Worm (Caenorhabditis elegans) whole organism, late embryonic: ENCODE data around the gene spl-1.
A peak's percentile ranks its signal among the peaks of the same experiment; 100 is the strongest.

Experiments used
- C08G9.2 ChIP-seq: sonication (generic microtip); optimal IDR thresholded peaks from 2 replicates; lab custom pipeline; 2016; ENCODE audit warnings: mild to moderate bottlenecking, missing genetic modification characterization, moderate library complexity, missing compliant biosample characterization
- ama-1 ChIP-seq: fragments of 150-350 bp; optimal IDR thresholded peaks from 2 replicates; lab custom pipeline; 2014
- ceh-6 ChIP-seq: fragments of 200-800 bp; sonication (Bioruptor generic); optimal IDR thresholded peaks from 2 replicates; lab custom pipeline; 2018; ENCODE audit warnings: mild to moderate bottlenecking, missing genetic modification characterization, missing compliant biosample characterization
- dve-1 ChIP-seq: sonication (generic microtip); optimal IDR thresholded peaks from 2 replicates; lab custom pipeline; 2017; ENCODE audit warnings: antibody characterized with exemption, mild to moderate bottlenecking, missing genetic modification characterization, missing compliant biosample characterization
- fkh-10 ChIP-seq: fragments of 150-350 bp; optimal IDR thresholded peaks from 2 replicates; lab custom pipeline; 2014; ENCODE audit warnings: missing biosample characterization, missing genetic modification reagents, missing genetic modification characterization
- nhr-11 ChIP-seq: fragments of 150-350 bp; optimal IDR thresholded peaks from 2 replicates; lab custom pipeline; 2014; ENCODE audit warnings: missing biosample characterization, missing genetic modification characterization
- npax-4 ChIP-seq: sonication (generic microtip); optimal IDR thresholded peaks from 2 replicates; lab custom pipeline; 2016; ENCODE audit warnings: missing genetic modification characterization, missing compliant biosample characterization
- pha-2 ChIP-seq: sonication (generic microtip); optimal IDR thresholded peaks from 2 replicates; lab custom pipeline; 2017; ENCODE audit warnings: mild to moderate bottlenecking, missing genetic modification characterization, missing compliant biosample characterization
- rnt-1 ChIP-seq: sonication (generic microtip); optimal IDR thresholded peaks from 2 replicates; lab custom pipeline; 2016; ENCODE audit warnings: missing genetic modification characterization, missing compliant biosample characterization
- sox-4 ChIP-seq: sonication (generic microtip); optimal IDR thresholded peaks from 2 replicates; lab custom pipeline; 2017; ENCODE audit warnings: mild to moderate bottlenecking, missing genetic modification characterization, inconsistent platforms, missing compliant biosample characterization
- syd-9 ChIP-seq: sonication (generic microtip); optimal IDR thresholded peaks from 2 replicates; lab custom pipeline; 2016; ENCODE audit warnings: mild to moderate bottlenecking, missing genetic modification characterization, moderate library complexity, missing compliant biosample characterization
- tbx-2 ChIP-seq: sonication (generic microtip); optimal IDR thresholded peaks from 2 replicates; lab custom pipeline; 2016; ENCODE audit warnings: missing genetic modification characterization, missing compliant biosample characterization
- ttx-3 ChIP-seq: sonication (generic microtip); optimal IDR thresholded peaks from 2 replicates; lab custom pipeline; 2016; ENCODE audit warnings: missing genetic modification reagents, missing genetic modification characterization, missing compliant biosample characterization
- unc-86 ChIP-seq: sonication (generic microtip); optimal IDR thresholded peaks from 2 replicates; lab custom pipeline; 2016; ENCODE audit warnings: missing genetic modification characterization, missing compliant biosample characterization

DNA sequence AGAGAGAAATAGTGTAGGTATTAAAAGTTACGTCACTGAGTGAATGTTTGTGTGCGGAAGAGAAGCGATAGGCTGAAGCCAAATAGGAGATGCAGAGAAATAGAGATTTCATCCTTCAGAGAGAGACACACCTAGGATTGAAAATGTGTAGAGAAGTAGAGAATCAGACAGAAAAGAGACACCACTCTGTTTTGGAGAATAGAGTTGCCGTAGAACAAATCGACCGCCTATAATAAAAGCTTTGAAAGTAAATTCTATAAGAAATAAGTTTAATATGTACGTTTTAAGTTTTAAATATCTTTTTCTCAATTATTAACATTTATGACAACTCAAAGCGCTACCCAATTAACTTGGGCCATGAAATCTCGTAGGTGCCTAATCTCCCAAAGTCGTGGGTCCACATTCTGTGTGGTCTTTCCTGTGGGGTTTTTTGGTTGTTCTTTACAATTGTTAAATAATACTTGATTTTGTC lies 27.5 kb upstream of the spl-1 start, which contains the start of gene T07A9.12:
- no peak for TF ChIP-seq ama-1 (lab: Kevin White, UChicago)
- peak; percentile 56 for TF ChIP-seq unc-86 (tag; lab: Kevin White, UChicago)
- peak; percentile 91 for TF ChIP-seq tbx-2 (tag; lab: Kevin White, UChicago)
- TF ChIP-seq dve-1 (tag; lab: Kevin White, UChicago) = no peak
- no peak for TF ChIP-seq fkh-10 (GFP tag; lab: Kevin White, UChicago)
- TF ChIP-seq ceh-6 (GFP tag; lab: Kevin White, UChicago) = no peak
- TF ChIP-seq sox-4 (tag; lab: Kevin White, UChicago) = no peak
- peak; percentile 26 for TF ChIP-seq ttx-3 (tag; lab: Kevin White, UChicago)
- TF ChIP-seq syd-9 = peak; percentile 32
- peak; percentile 89 for TF ChIP-seq C08G9.2 (tag; lab: Kevin White, UChicago)
- no peak for TF ChIP-seq npax-4
- peak; percentile 80 for TF ChIP-seq rnt-1 (tag; lab: Kevin White, UChicago)
- no peak for TF ChIP-seq nhr-11
- peak; percentile 58 for TF ChIP-seq pha-2 (tag; lab: Kevin White, UChicago)
